Fruit fly (Drosophila melanogaster) whole organism, adult: ENCODE data around the gene pyd.
A peak's percentile ranks its signal among the peaks of the same experiment; 100 is the strongest.

Source experiments
- CG11617 ChIP-seq: fragments of 200-800 bp; sonication (Bioruptor generic); optimal IDR thresholded peaks from 2 replicates; lab custom pipeline; 2017; ENCODE audit warnings: mild to moderate bottlenecking, missing biosample characterization, missing genetic modification reagents, missing genetic modification characterization
- CG12768 ChIP-seq: fragments of 200-800 bp; sonication (Bioruptor generic); optimal IDR thresholded peaks from 2 replicates; lab custom pipeline; 2017; ENCODE audit warnings: missing biosample characterization, missing genetic modification characterization, mild to moderate bottlenecking, moderate library complexity, missing genetic modification reagents
- CG14711 ChIP-seq: fragments of 200-800 bp; sonication (Bioruptor generic); optimal IDR thresholded peaks from 2 replicates; lab custom pipeline; 2018; ENCODE audit warnings: missing biosample characterization, mild to moderate bottlenecking, missing genetic modification characterization, moderate library complexity
- CG1620 ChIP-seq: fragments of 200-800 bp; sonication (Bioruptor generic); optimal IDR thresholded peaks from 2 replicates; lab custom pipeline; 2016; ENCODE audit warnings: missing biosample characterization, missing genetic modification characterization
- CG33017 ChIP-seq: fragments of 200-800 bp; sonication (Bioruptor generic); optimal IDR thresholded peaks from 2 replicates; lab custom pipeline; 2018; ENCODE audit warnings: missing biosample characterization, mild to moderate bottlenecking, missing genetic modification characterization, moderate library complexity
- CG5204 ChIP-seq: fragments of 200-800 bp; sonication (Bioruptor generic); optimal IDR thresholded peaks from 2 replicates; lab custom pipeline; 2016; ENCODE audit warnings: missing biosample characterization, missing genetic modification characterization
- CG7045 ChIP-seq: fragments of 200-800 bp; sonication (Bioruptor generic); optimal IDR thresholded peaks from 2 replicates; lab custom pipeline; 2017; ENCODE audit warnings: missing biosample characterization, mild to moderate bottlenecking, missing genetic modification characterization
- CG7101 ChIP-seq: fragments of 200-800 bp; sonication (Bioruptor generic); optimal IDR thresholded peaks from 2 replicates; lab custom pipeline; 2018; ENCODE audit warnings: missing biosample characterization, mild to moderate bottlenecking, missing genetic modification characterization, moderate library complexity
- Clk ChIP-seq: fragments of 200-800 bp; sonication (Bioruptor generic); optimal IDR thresholded peaks from 2 replicates; lab custom pipeline; 2017; ENCODE audit warnings: missing biosample characterization, missing genetic modification characterization
- Crg-1 ChIP-seq: fragments of 200-800 bp; sonication (Bioruptor generic); optimal IDR thresholded peaks from 2 replicates; lab custom pipeline; 2016; ENCODE audit warnings: missing biosample characterization, missing genetic modification characterization
- Hr96 ChIP-seq: fragments of 200-800 bp; sonication (Bioruptor generic); optimal IDR thresholded peaks from 2 replicates; lab custom pipeline; 2016; ENCODE audit warnings: missing biosample characterization, missing genetic modification characterization
- Mnt ChIP-seq: fragments of 200-800 bp; sonication (Bioruptor generic); optimal IDR thresholded peaks from 2 replicates; lab custom pipeline; 2016; ENCODE audit warnings: missing biosample characterization, mild to moderate bottlenecking, missing genetic modification characterization
- bab1 ChIP-seq: fragments of 200-800 bp; sonication (Bioruptor generic); optimal IDR thresholded peaks from 3 replicates; lab custom pipeline; 2019; ENCODE audit warnings: missing biosample characterization, mild to moderate bottlenecking, missing genetic modification characterization, moderate library complexity
- cic ChIP-seq: fragments of 200-800 bp; sonication (Bioruptor generic); optimal IDR thresholded peaks from 2 replicates; lab custom pipeline; 2017; ENCODE audit warnings: missing biosample characterization, mild to moderate bottlenecking, missing genetic modification characterization, moderate library complexity
- cnc ChIP-seq, 2 experiments: fragments of >200 bp; optimal IDR thresholded peaks; 2 replicates each; lab custom pipeline; 2017
- kay ChIP-seq: fragments of 200-800 bp; sonication (Bioruptor generic); peaks from one replicate; lab custom pipeline; 2016; ENCODE audit warnings: missing biosample characterization, missing genetic modification characterization, borderline replicate concordance
- ovo ChIP-seq: fragments of 200-800 bp; sonication (Bioruptor generic); optimal IDR thresholded peaks from 2 replicates; lab custom pipeline; 2016; ENCODE audit warnings: missing biosample characterization, missing genetic modification characterization
- pad ChIP-seq: fragments of 200-800 bp; sonication (Bioruptor generic); optimal IDR thresholded peaks from 3 replicates; lab custom pipeline; 2017; ENCODE audit warnings: missing biosample characterization, missing genetic modification characterization, mild to moderate bottlenecking, moderate library complexity, missing genetic modification reagents
- tj ChIP-seq: fragments of 200-800 bp; sonication (Bioruptor generic); optimal IDR thresholded peaks from 3 replicates; lab custom pipeline; 2017; ENCODE audit warnings: missing biosample characterization, mild to moderate bottlenecking, missing genetic modification characterization, moderate library complexity
- toe ChIP-seq: fragments of 200-800 bp; sonication (Bioruptor generic); optimal IDR thresholded peaks from 2 replicates; lab custom pipeline; 2016; ENCODE audit warnings: missing biosample characterization, missing genetic modification characterization

pyd gene

DNA sequence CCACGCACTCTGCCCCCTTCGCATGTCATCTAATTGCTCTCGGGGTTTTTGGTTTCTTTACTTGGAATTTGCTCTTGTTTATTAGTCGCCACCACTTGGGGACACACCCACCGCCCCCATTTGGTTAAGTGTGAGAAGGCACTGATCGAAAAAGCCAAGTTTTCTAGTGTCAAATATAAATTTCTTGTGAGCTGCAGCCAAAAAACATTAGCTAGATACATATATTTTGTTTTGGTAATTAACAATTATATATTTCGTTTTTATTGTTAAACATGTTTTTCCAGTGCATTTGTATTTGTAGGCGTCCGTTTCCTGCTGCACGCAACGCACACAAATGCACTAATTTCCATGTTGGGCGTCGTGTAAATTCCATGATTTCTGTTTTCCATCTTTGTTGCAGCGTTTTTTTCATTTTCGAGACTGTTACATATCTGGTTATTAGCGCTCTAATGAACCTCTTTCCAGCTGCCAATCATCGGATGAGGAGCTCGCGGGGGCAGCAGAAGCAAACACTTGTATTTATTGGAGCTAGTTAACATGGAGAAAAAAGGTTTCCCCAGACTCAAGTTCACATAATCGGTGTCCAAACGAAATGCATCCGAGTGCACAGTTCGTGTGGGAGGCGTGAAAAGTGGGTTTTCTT lies 11.5 kb downstream of the pyd start:
- TF ChIP-seq CG14711 = no peak

DNA sequence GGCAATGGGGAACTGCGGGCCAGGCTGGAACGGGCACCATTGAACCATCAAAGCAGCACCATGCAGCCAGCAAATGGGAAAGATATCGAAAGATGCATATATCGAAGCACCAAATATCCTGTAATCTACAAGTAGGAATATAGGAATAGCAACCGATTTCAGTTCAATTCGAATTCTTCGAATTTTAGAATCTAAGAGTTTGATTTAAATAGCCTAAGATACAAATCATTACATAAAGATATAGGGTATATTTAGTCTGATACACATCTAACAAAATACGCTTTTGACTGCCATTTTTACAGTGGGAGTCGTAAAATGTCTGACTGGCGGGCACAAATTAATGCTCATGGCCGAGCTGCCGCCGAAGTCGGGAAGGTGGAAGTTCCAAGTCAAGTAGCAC lies 12.9 kb downstream of the pyd start:
- no peak for TF ChIP-seq CG5204
- no peak for TF ChIP-seq CG1620 (GFP tag; lab: Kevin White, UChicago)
- no peak for TF ChIP-seq Clk (GFP tag; lab: Kevin White, UChicago)
- TF ChIP-seq Hr96 (GFP tag; lab: Kevin White, UChicago) = no peak
- no peak for TF ChIP-seq CG7101 (tag; lab: Kevin White, UChicago)
- no peak for TF ChIP-seq bab1 (GFP tag; lab: Kevin White, UChicago)
- TF ChIP-seq cnc (optimal IDR thresholded peaks at IDR 0.05; lab: Kevin White, UChicago) = no peak
- TF ChIP-seq CG12768 (GFP tag; lab: Kevin White, UChicago) = no peak

DNA sequence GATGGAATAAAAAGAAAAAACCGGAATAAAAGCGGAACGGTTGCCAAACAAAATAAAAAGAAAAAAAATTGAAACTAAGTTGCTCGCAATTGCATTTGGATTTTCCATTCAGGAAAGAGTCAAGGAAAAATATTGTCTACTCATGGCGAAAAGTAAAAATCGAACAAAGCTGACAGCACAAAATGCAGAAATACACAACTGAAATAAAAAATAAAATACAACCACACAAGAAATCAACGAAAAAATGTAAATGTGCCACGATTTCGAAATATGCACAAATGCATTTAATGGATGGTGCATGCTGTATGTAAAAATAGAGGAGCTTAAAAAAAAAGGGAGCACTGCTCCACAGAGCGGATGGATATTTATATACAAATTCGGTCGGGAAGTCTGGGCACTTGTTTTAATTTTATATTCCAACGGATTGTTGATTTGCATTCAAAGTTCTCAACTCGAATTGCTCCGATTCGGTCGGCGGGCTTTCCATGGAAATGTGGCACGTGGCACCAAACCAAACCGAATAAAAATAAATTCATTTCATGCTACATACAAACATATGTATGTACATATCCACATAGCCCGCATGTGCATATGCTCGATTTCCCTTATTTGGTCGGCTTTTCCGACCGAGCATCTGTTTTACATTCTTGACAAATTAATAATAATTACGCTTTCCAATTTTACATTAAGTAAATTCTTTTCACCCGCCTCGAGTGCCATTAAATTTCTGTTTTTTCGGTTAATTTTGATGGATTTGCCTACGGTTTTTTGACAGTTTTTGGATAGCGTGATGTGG lies 16.0 kb downstream of the pyd start:
- TF ChIP-seq tj (peak; percentile 91), CG5204 (no peak), CG11617 (GFP tag; lab: Kevin White, UChicago) (no peak)

DNA sequence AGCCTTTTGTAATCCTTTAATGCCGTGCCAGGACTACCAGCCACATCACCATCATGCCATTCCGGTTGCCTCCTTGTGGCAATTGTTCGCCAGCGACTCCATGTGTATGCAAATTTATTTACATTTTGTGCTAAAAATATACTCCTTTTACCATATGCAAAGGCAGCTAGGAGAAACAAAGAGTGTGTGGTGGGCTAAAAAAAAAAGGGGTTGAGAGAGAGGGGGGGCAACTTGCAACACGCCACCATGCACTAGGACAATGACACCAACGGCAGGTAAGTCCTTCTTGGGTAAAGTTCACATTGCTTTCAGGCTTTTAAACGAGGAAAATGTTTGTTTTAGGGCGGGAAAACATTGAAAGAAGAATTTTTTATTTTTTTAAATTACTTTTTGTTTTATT lies 16.8 kb downstream of the pyd start:
- TF ChIP-seq CG7045 (GFP tag; lab: Kevin White, UChicago) (no peak), CG7101 (tag; lab: Kevin White, UChicago) (no peak), CG14711 (no peak), kay (GFP tag; lab: Kevin White, UChicago) (no peak), Crg-1 (GFP tag; lab: Kevin White, UChicago) (no peak), Clk (GFP tag; lab: Kevin White, UChicago) (no peak), CG11617 (GFP tag; lab: Kevin White, UChicago) (no peak), cnc (optimal IDR thresholded peaks at IDR 0.05; lab: Kevin White, UChicago) (no peak), bab1 (GFP tag; lab: Kevin White, UChicago) (no peak), CG12768 (GFP tag; lab: Kevin White, UChicago) (no peak), CG5204 (no peak), CG33017 (no peak), Hr96 (GFP tag; lab: Kevin White, UChicago) (no peak), CG1620 (GFP tag; lab: Kevin White, UChicago) (no peak), toe (GFP tag; lab: Kevin White, UChicago) (no peak), Mnt (GFP tag; lab: Kevin White, UChicago) (no peak)

DNA sequence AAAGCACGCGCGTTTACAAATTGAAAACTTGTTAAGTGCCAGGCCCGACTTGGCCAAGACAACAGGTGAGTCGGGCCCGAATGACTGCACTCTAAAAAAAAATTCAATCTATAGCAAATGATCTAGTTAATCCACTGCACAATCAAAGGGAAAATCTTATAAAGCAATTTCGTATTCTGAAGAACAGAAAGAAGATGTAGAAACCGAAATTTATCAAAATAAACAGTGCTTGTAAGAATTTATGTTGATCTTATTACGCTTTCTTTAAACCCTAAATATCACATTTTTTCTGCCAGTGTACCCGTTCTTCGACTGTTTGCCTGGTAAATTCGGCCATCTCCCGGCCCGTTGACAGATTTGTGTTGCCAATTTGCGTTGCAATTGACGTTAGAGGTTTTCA lies 35.0 kb downstream of the pyd start:
- TF ChIP-seq toe (GFP tag; lab: Kevin White, UChicago) (no peak), tj (no peak), CG33017 (no peak), CG11617 (GFP tag; lab: Kevin White, UChicago) (no peak), CG1620 (GFP tag; lab: Kevin White, UChicago) (no peak), pad (GFP tag; lab: Kevin White, UChicago) (no peak), CG14711 (no peak), Crg-1 (GFP tag; lab: Kevin White, UChicago) (no peak), Hr96 (GFP tag; lab: Kevin White, UChicago) (no peak), CG12768 (GFP tag; lab: Kevin White, UChicago) (no peak), cnc (optimal IDR thresholded peaks at IDR 0.05; lab: Kevin White, UChicago) (no peak), Mnt (GFP tag; lab: Kevin White, UChicago) (no peak), cic (no peak), ovo (GFP tag; lab: Kevin White, UChicago) (no peak), CG7101 (tag; lab: Kevin White, UChicago) (no peak), Clk (GFP tag; lab: Kevin White, UChicago) (no peak), CG5204 (no peak), CG7045 (GFP tag; lab: Kevin White, UChicago) (no peak), kay (GFP tag; lab: Kevin White, UChicago) (no peak), bab1 (GFP tag; lab: Kevin White, UChicago) (no peak)

DNA sequence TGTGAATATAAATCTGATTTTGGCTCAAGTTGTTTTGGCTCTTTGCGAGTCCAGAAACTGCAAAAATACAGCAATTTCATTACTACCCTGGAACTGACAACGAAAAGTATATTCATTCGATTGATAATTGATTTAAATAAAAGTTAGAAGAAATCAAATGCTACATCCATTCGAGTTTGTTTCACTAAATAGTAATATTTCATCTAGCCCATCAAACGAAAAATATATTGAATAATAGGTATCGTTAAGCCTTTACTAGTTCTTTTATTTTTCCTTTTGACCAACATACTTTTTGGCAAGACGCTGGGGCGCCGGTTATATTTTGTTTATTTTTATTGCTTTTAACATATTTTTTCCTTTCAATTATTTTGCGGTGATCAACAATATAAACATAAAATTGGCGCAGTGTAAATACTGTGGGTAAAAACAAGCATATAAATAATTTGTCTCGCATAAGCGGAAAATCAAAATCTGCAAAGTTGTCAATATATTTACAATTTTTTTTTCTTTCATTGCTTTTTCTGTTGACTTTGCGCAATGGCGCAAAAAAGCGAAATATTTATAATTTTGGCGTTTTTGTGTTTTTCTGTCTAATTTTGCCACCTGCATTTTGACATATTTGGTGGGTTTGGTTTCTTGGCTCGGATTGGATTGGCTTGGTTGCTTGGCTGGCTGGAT lies 38.6 kb downstream of the pyd start:
- peak; percentile 62 for TF ChIP-seq CG14711
- no peak for TF ChIP-seq kay (GFP tag; lab: Kevin White, UChicago)
- no peak for TF ChIP-seq Hr96 (GFP tag; lab: Kevin White, UChicago)
- TF ChIP-seq CG33017 = no peak
- no peak for TF ChIP-seq cnc (optimal IDR thresholded peaks at IDR 0.05; lab: Kevin White, UChicago)
- no peak for TF ChIP-seq CG12768 (GFP tag; lab: Kevin White, UChicago)
- peak; percentile 22 for TF ChIP-seq CG1620 (GFP tag; lab: Kevin White, UChicago)
- no peak for TF ChIP-seq Clk (GFP tag; lab: Kevin White, UChicago)
- TF ChIP-seq CG11617 (GFP tag; lab: Kevin White, UChicago) = peak; percentile 17
- TF ChIP-seq toe (GFP tag; lab: Kevin White, UChicago) = no peak
- TF ChIP-seq CG5204 = no peak
- no peak for TF ChIP-seq pad (GFP tag; lab: Kevin White, UChicago)
- TF ChIP-seq Crg-1 (GFP tag; lab: Kevin White, UChicago) = no peak
- TF ChIP-seq ovo (GFP tag; lab: Kevin White, UChicago) = no peak
- TF ChIP-seq tj = peak; percentile 99
- peak; percentile 77 for TF ChIP-seq bab1 (GFP tag; lab: Kevin White, UChicago)
- peak; percentile 55 for TF ChIP-seq CG7101 (tag; lab: Kevin White, UChicago)
- no peak for TF ChIP-seq CG7045 (GFP tag; lab: Kevin White, UChicago)
